Fruit fly (Drosophila melanogaster): ENCODE results near the gene cdm.

Gene cdm

DNA sequence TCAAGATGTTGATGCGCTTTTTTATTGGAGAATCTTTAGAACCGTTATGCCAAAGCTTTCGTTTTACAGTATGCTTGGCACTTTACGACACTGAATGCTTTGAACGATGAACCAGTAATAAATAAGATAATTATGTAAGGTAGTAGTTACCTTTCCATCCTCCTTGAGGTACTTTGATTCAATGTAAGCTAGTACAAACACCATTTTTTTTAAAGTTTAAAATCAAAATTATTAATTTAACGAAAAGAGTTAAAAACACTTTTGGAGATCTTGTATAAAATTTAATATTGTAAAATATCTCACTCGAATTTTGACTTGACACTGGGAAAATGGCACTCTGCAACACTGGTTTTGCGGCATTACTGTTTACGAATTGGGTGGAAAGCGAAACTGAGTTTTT, 2.1 kb upstream of the cdm start, which contains the start of the genes Arp5 and CG7208 (continued):
- TF ChIP-seq Oaz (GFP tag; IDR thresholded peaks at IDR 0.05) (no peak), lov (optimal IDR thresholded peaks at IDR 0.05) (no peak), lov (GFP tag; IDR thresholded peaks at IDR 0.05) (no peak), ttk (GFP tag; IDR thresholded peaks at IDR 0.05) (no peak), CG1792 (GFP tag; optimal IDR thresholded peaks at IDR 0.05) (peak; percentile 4), CG7271 (tag; optimal IDR thresholded peaks at IDR 0.05) (no peak), mld (GFP tag; IDR thresholded peaks at IDR 0.05; ENCODE audit: partially characterized antibody) (no peak), slou (GFP tag; optimal IDR thresholded peaks at IDR 0.05) (peak; percentile 42), CG12071 (GFP tag; optimal IDR thresholded peaks at IDR 0.05) (no peak), CG18764 (GFP tag; optimal IDR thresholded peaks at IDR 0.05) (peak; percentile 52), CG2199 (GFP tag; IDR thresholded peaks at IDR 0.05) (no peak), klu (GFP tag; IDR thresholded peaks at IDR 0.05) (peak; percentile 60; the same call in 1 of the 2 replicates), ken (GFP tag; IDR thresholded peaks at IDR 0.05) (peak; percentile 63; the same call in 1 of the 3 replicates), NFAT (GFP tag; IDR thresholded peaks at IDR 0.05) (peak; percentile 59), Mrtf (GFP tag; IDR thresholded peaks at IDR 0.05) (no peak), Deaf1 (tag; optimal IDR thresholded peaks at IDR 0.05) (no peak), dimm (GFP tag; IDR thresholded peaks at IDR 0.05) (no peak), tup (GFP tag; optimal IDR thresholded peaks at IDR 0.05) (peak; percentile 2), CG2120 (GFP tag; optimal IDR thresholded peaks at IDR 0.05) (peak; percentile 91), Pdp1 (GFP tag; optimal IDR thresholded peaks at IDR 0.05) (peak; percentile 66 to 98), odd (GFP tag; optimal IDR thresholded peaks at IDR 0.05) (no peak), CG17361 (GFP tag; IDR thresholded peaks at IDR 0.05) (peak; percentile 67), CG9817 (tag; optimal IDR thresholded peaks at IDR 0.05) (peak; percentile 63), Lpt (GFP tag; optimal IDR thresholded peaks at IDR 0.05) (no peak), cas (GFP tag; IDR thresholded peaks at IDR 0.05) (0 out of 2 replicates have a peak, but pooled peaks have one; percentile 36), ab (GFP tag; optimal IDR thresholded peaks at IDR 0.05) (no peak), CG10321 (GFP tag; IDR thresholded peaks at IDR 0.05) (no peak), mam (GFP tag; optimal IDR thresholded peaks at IDR 0.05) (peak; percentile 70), Doc3 (GFP tag; IDR thresholded peaks at IDR 0.05; ENCODE audit: partially characterized antibody) (peak; percentile 37; the same call in 2 of the 3 replicates), CG10462 (GFP tag; optimal IDR thresholded peaks at IDR 0.05) (peak; percentile 44), CG14860 (GFP tag; IDR thresholded peaks at IDR 0.05; ENCODE audit: partially characterized antibody) (no peak), fd102C (GFP tag; optimal IDR thresholded peaks at IDR 0.05) (no peak), Scr (GFP tag; IDR thresholded peaks at IDR 0.05; ENCODE audit: partially characterized antibody) (peak; percentile 40; the same call in 1 of the 2 replicates), schlank (tag; optimal IDR thresholded peaks at IDR 0.05) (no peak), Kr (GFP tag; optimal IDR thresholded peaks at IDR 0.05) (no peak), H15 (GFP tag; IDR thresholded peaks at IDR 0.05) (peak; percentile 54; the same call in 2 of the 3 replicates), lilli (GFP tag; optimal IDR thresholded peaks at IDR 0.05) (peak; percentile 86), psq (GFP tag; optimal IDR thresholded peaks at IDR 0.05) (peak; percentile 91), CG14441 (GFP tag; IDR thresholded peaks at IDR 0.05) (peak; percentile 45; the same call in 1 of the 2 replicates), amos (GFP tag; IDR thresholded peaks at IDR 0.05; ENCODE audit: partially characterized antibody) (peak; percentile 38; the same call in 1 of the 2 replicates), sisA (GFP tag; IDR thresholded peaks at IDR 0.05) (peak; percentile 62), Drgx (GFP tag; IDR thresholded peaks at IDR 0.05) (0 out of 2 replicates have a peak, but pooled peaks have one; percentile 49), HmgD (GFP tag; optimal IDR thresholded peaks at IDR 0.05) (no peak), dm (GFP tag; optimal IDR thresholded peaks at IDR 0.05) (peak; percentile 5), kay (GFP tag; optimal IDR thresholded peaks at IDR 0.05) (peak; percentile 43), CHES-1-like (GFP tag; optimal IDR thresholded peaks at IDR 0.05) (peak; percentile 66), Doc2 (GFP tag; IDR thresholded peaks at IDR 0.05) (no peak), CG12769 (tag; optimal IDR thresholded peaks at IDR 0.05) (no peak), nom (GFP tag; optimal IDR thresholded peaks at IDR 0.05) (no peak), CG10654 (GFP tag; optimal IDR thresholded peaks at IDR 0.05) (peak; percentile 60), Atf3 (GFP tag; optimal IDR thresholded peaks at IDR 0.05) (peak; percentile 42), CG13894 (tag; optimal IDR thresholded peaks at IDR 0.05) (peak; percentile 69)
